Worm (Caenorhabditis elegans) whole organism, L3 larva: Measurements from ENCODE around the gene ZC443.1.

Experiments
- ceh-28 ChIP-seq: fragments of 150-350 bp; optimal IDR thresholded peaks from 2 replicates; lab custom pipeline; 2014; ENCODE audit warnings: missing biosample characterization, missing genetic modification reagents, missing genetic modification characterization
- lin-39 ChIP-seq: fragments of 150-350 bp; optimal IDR thresholded peaks from 2 replicates; lab custom pipeline; 2018; ENCODE audit warnings: missing biosample characterization, missing genetic modification reagents, missing genetic modification characterization
- nhr-25 ChIP-seq: sonication (generic microtip); optimal IDR thresholded peaks from 2 replicates; lab custom pipeline; 2017; ENCODE audit warnings: missing biosample characterization, missing genetic modification characterization
- nhr-76 ChIP-seq: fragments of 150-350 bp; sonication (generic microtip); optimal IDR thresholded peaks from 5 replicates; lab custom pipeline; 2014; ENCODE audit warnings: missing biosample characterization, missing genetic modification characterization
- nhr-77 ChIP-seq: fragments of 150-350 bp; optimal IDR thresholded peaks from 2 replicates; lab custom pipeline; 2014; ENCODE audit warnings: missing biosample characterization, missing genetic modification characterization
- pha-4 ChIP-seq: fragments of 150-350 bp; optimal IDR thresholded peaks from 2 replicates; lab custom pipeline; 2014; ENCODE audit warnings: missing biosample characterization, missing genetic modification reagents, missing genetic modification characterization

DNA sequence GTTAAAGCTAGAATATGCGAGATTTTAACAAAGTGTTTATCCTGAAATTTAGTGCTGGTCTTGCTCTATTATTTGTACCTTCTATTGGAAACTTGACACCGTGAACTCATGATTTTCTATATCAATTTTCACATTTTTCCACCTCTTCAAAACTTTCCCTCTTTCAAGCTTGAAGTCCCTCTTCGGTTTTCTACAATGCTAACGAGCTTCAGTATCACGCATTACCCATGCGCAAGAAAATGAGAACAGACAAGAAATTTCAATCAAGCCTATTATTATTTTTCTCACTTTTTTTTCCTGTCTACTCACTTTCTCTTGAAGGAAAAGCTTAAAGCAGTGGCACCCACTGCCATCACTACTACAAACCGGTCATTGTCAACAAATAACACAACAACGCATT is 1.9 kb upstream of the ZC443.1 start:
- TF ChIP-seq nhr-25 (tag; lab: Kevin White, UChicago), result no peak
- TF ChIP-seq pha-4, result peak; percentile 44
- no peak for TF ChIP-seq ceh-28
- no peak for TF ChIP-seq nhr-77 (tag; lab: Kevin White, UChicago)
- TF ChIP-seq nhr-76, result no peak
- no peak for TF ChIP-seq lin-39 (tag; lab: Kevin White, UChicago)
